Fruit fly (Drosophila melanogaster) whole organism: Measurements from ENCODE around the gene CG31347.

Source experiments
- CG8478 ChIP-seq: fragments of >200 bp; optimal IDR thresholded peaks from 2 replicates; lab custom pipeline; 2018; ENCODE audit warnings: inconsistent platforms
- Dll ChIP-seq: fragments of >200 bp; optimal IDR thresholded peaks from 2 replicates; lab custom pipeline; 2017
- EcR ChIP-seq, 2 experiments: fragments of >200 bp; optimal IDR thresholded peaks; 2 replicates each; lab custom pipeline; 2017; ENCODE audit warnings: missing biosample characterization in 2 of 2, missing genetic modification characterization in 2 of 2, missing genetic modification reagents in 2 of 2
- pan ChIP-seq: fragments of >200 bp; optimal IDR thresholded peaks from 2 replicates; lab custom pipeline; 2017
- psq ChIP-seq: fragments of >200 bp; optimal IDR thresholded peaks from 2 replicates; lab custom pipeline; 2017
- usp ChIP-seq: fragments of >200 bp; optimal IDR thresholded peaks from 2 replicates; lab custom pipeline; 2017; ENCODE audit warnings: missing biosample characterization, missing genetic modification characterization, mixed read lengths

Gene CG31347

dm6 chr3R:12656946-12657566 lies 35.3 kb downstream of the CG31347 start:
- TF ChIP-seq Dll (no peak), psq (no peak), pan (lab: Kevin White, UChicago) (no peak), EcR (GFP tag; optimal IDR thresholded peaks at IDR 0.05; lab: Kevin White, UChicago) (no peak), usp (no peak), CG8478 (lab: Kevin White, UChicago) (no peak)

- TF ChIP-seq Dll (no peak), psq (no peak), EcR (GFP tag; optimal IDR thresholded peaks at IDR 0.05; lab: Kevin White, UChicago) (no peak), CG8478 (lab: Kevin White, UChicago) (no peak), pan (lab: Kevin White, UChicago) (no peak), usp (no peak)
Measured at dm6 chr3R:12654253-12654623, 38.2 kb downstream of the CG31347 start, which contains the start of gene CG6225. CG6225 (plus strand) TSS chr3R:12654577.

DNA sequence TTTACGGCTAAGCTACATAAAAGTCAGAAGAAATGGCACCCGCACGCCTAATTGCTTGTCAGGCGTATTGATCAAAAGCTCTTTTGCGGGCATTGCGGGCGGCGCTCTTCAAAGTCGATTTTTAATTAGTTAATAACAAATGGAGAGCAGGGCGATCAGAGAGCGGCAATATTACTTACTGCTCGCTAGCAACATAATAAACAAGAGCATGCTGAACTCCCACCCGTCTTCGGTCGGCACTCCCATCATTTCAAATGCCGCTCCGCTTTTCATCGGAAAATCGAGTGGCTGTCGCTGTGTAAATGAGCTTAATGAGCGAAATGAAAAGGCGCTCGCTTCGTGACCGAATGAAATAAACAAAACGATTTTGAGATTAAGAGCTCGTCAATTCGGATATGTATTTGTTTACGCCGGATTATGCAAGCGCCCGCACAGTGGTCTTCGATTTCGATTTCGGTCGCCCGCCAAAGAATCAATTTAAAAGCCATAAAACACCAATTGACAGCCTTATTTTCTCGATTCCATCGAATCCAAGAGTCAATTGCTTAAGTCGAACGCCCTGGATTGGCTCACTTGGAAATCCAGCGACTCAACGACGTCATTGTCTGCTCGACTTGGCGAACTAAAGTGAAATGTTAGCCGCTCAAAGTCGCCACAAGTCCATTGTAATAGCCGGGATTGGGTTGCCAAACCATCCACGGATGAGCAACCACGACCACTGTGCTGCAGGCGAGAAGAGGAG lies 38.7 kb downstream of the CG31347 start:
- no peak for TF ChIP-seq CG8478 (lab: Kevin White, UChicago)
- no peak for TF ChIP-seq Dll
- TF ChIP-seq EcR (GFP tag; optimal IDR thresholded peaks at IDR 0.05; lab: Kevin White, UChicago): no peak
- no peak for TF ChIP-seq psq
- TF ChIP-seq usp: no peak
- no peak for TF ChIP-seq pan (lab: Kevin White, UChicago)

dm6 chr3R:12652736-12653135 lies 39.7 kb downstream of the CG31347 start:
- no peak for TF ChIP-seq usp
- no peak for TF ChIP-seq Dll
- no peak for TF ChIP-seq CG8478 (lab: Kevin White, UChicago)

DNA sequence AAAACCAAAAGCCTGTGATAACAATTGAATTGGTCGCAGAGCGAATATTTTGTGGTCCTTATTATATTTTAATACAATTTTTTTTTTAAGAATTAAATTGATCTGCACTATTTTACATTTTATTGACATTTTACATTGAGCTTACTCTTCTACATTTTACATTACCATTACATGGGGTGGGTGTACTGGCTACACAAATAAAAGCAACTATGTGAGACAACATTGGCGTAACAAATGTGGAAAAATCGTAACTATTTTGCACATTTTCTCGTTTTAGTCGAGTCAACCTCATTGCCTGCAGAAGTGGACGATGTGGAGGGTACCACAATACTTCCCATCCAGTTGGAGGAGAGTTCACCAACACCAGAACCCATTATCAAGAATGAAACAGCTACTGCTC lies 41.9 kb downstream of the CG31347 start:
- TF ChIP-seq psq: no peak
- TF ChIP-seq pan (lab: Kevin White, UChicago): no peak
- no peak for TF ChIP-seq EcR (GFP tag; optimal IDR thresholded peaks at IDR 0.05; lab: Kevin White, UChicago)
- TF ChIP-seq CG8478 (lab: Kevin White, UChicago): no peak
- no peak for TF ChIP-seq Dll

- no peak for TF ChIP-seq EcR (GFP tag; optimal IDR thresholded peaks at IDR 0.05; lab: Kevin White, UChicago)
- no peak for TF ChIP-seq pan (lab: Kevin White, UChicago)
- no peak for TF ChIP-seq psq
- no peak for TF ChIP-seq CG8478 (lab: Kevin White, UChicago)
- TF ChIP-seq usp: no peak
- no peak for TF ChIP-seq Dll
Measured at dm6 chr3R:12649099-12650029, 43.0 kb downstream of the CG31347 start.

dm6 chr3R:12647954-12648353 lies 44.4 kb downstream of the CG31347 start, which contains the start of gene Dtg:
Dtg (plus strand) TSS chr3R:12648058.
- TF ChIP-seq EcR (GFP tag; optimal IDR thresholded peaks at IDR 0.05; lab: Kevin White, UChicago) (peak in 1 of 2 experiments; percentile 30), usp (no peak), CG8478 (lab: Kevin White, UChicago) (no peak), psq (no peak)

- TF ChIP-seq pan (lab: Kevin White, UChicago) (no peak), Dll (no peak), CG8478 (lab: Kevin White, UChicago) (no peak), psq (no peak), usp (no peak), EcR (GFP tag; optimal IDR thresholded peaks at IDR 0.05; lab: Kevin White, UChicago) (no peak)
Measured at dm6 chr3R:12647348-12647747, 45.0 kb downstream of the CG31347 start.

- TF ChIP-seq psq (no peak), Dll (no peak), pan (lab: Kevin White, UChicago) (no peak), CG8478 (lab: Kevin White, UChicago) (no peak), EcR (GFP tag; optimal IDR thresholded peaks at IDR 0.05; lab: Kevin White, UChicago) (no peak), usp (no peak)
Measured at dm6 chr3R:12646926-12647325, 45.5 kb downstream of the CG31347 start.

- TF ChIP-seq usp (no peak), pan (lab: Kevin White, UChicago) (no peak), psq (no peak), EcR (GFP tag; optimal IDR thresholded peaks at IDR 0.05; lab: Kevin White, UChicago) (no peak), CG8478 (lab: Kevin White, UChicago) (no peak), Dll (no peak)
Measured at dm6 chr3R:12645771-12646317, 46.6 kb downstream of the CG31347 start.

- TF ChIP-seq Dll: no peak
- no peak for TF ChIP-seq usp
- TF ChIP-seq psq: no peak
- TF ChIP-seq CG8478 (lab: Kevin White, UChicago): no peak
- no peak for TF ChIP-seq EcR (GFP tag; optimal IDR thresholded peaks at IDR 0.05; lab: Kevin White, UChicago)
Measured at dm6 chr3R:12644621-12645310, 47.6 kb downstream of the CG31347 start.
